Fruit fly (Drosophila melanogaster) whole organism, embryonic: ENCODE data around the gene CG7987.
A peak's percentile ranks its signal among the peaks of the same experiment; 100 is the strongest.

Source experiments
- B-H1 ChIP-seq: fragments of 200-800 bp; sonication (Bioruptor generic); IDR thresholded peaks from 3 replicates; pipeline ENCODE4 v1.3.6; 2022; ENCODE audit warnings: missing biosample characterization, missing genetic modification characterization
- CG10267 ChIP-seq: fragments of 200-800 bp; sonication (Bioruptor generic); optimal IDR thresholded peaks from 2 replicates; lab custom pipeline; 2018; ENCODE audit warnings: missing biosample characterization, mild to moderate bottlenecking, missing genetic modification characterization, moderate library complexity
- CG10321 ChIP-seq: fragments of 200-800 bp; sonication (Bioruptor generic); IDR thresholded peaks from 2 replicates; pipeline ENCODE4 v1.3.6; 2022; ENCODE audit warnings: missing biosample characterization, missing genetic modification characterization
- CG10431 ChIP-seq: fragments of 200-800 bp; sonication (Bioruptor generic); optimal IDR thresholded peaks from 3 replicates; lab custom pipeline; 2018; ENCODE audit warnings: missing biosample characterization, mild to moderate bottlenecking, missing genetic modification characterization
- CG10565 ChIP-seq: fragments of 200-800 bp; sonication (Bioruptor generic); optimal IDR thresholded peaks from 3 replicates; lab custom pipeline; 2016; ENCODE audit warnings: missing biosample characterization, mild to moderate bottlenecking, missing genetic modification characterization
- CG1233 ChIP-seq: fragments of 200-800 bp; sonication (Bioruptor generic); optimal IDR thresholded peaks from 4 replicates; lab custom pipeline; 2018; ENCODE audit warnings: missing biosample characterization, mild to moderate bottlenecking, missing genetic modification characterization
- CG12391 ChIP-seq: fragments of 200-800 bp; sonication (Bioruptor generic); optimal IDR thresholded peaks from 3 replicates; lab custom pipeline; 2018; ENCODE audit warnings: missing biosample characterization, mild to moderate bottlenecking, missing genetic modification characterization, moderate library complexity
- CG12659 ChIP-seq: fragments of 200-800 bp; sonication (Bioruptor generic); optimal IDR thresholded peaks from 3 replicates; lab custom pipeline; 2017; ENCODE audit warnings: mild to moderate bottlenecking, missing biosample characterization, missing genetic modification reagents, missing genetic modification characterization
- CG13894 ChIP-seq: fragments of 200-800 bp; sonication (Bioruptor generic); optimal IDR thresholded peaks from 3 replicates; lab custom pipeline; 2018; ENCODE audit warnings: missing biosample characterization, mild to moderate bottlenecking, missing genetic modification characterization, moderate library complexity
- CG14050 ChIP-seq: fragments of 200-800 bp; sonication (Bioruptor generic); IDR thresholded peaks from 3 replicates; pipeline ENCODE4 v1.3.6; 2022; ENCODE audit warnings: missing biosample characterization, missing genetic modification characterization
- CG1529 ChIP-seq: fragments of 200-800 bp; sonication (Bioruptor generic); optimal IDR thresholded peaks from 3 replicates; lab custom pipeline; 2018; ENCODE audit warnings: missing biosample characterization, missing genetic modification characterization
- CG1602 ChIP-seq: fragments of 200-800 bp; sonication (Bioruptor generic); optimal IDR thresholded peaks from 3 replicates; lab custom pipeline; 2016; ENCODE audit warnings: missing biosample characterization, missing genetic modification characterization
- CG17328 ChIP-seq: fragments of 200-800 bp; sonication (Bioruptor generic); IDR thresholded peaks from 2 replicates; pipeline ENCODE4 v1.3.6; 2022; ENCODE audit warnings: missing biosample characterization, missing genetic modification characterization
- CG18619 ChIP-seq: fragments of 200-800 bp; sonication (Bioruptor generic); optimal IDR thresholded peaks from 3 replicates; lab custom pipeline; 2017; ENCODE audit warnings: missing biosample characterization, mild to moderate bottlenecking, missing genetic modification characterization
- CG2712 ChIP-seq: fragments of 200-800 bp; optimal IDR thresholded peaks from 3 replicates; lab custom pipeline; 2019; ENCODE audit warnings: missing biosample characterization, mild to moderate bottlenecking, missing genetic modification characterization, moderate library complexity
- CG2889 ChIP-seq: fragments of 200-800 bp; sonication (Bioruptor generic); IDR thresholded peaks from 3 replicates; pipeline ENCODE4 v1.3.6; 2022; ENCODE audit warnings: missing biosample characterization, missing genetic modification characterization
- CG30020 ChIP-seq: fragments of 200-800 bp; optimal IDR thresholded peaks from 2 replicates; lab custom pipeline; 2019; ENCODE audit warnings: missing biosample characterization, mild to moderate bottlenecking, missing genetic modification characterization, moderate library complexity
- CG31224 ChIP-seq: fragments of 200-800 bp; sonication (Bioruptor generic); IDR thresholded peaks from 2 replicates; pipeline ENCODE4 v1.3.6; 2022; ENCODE audit warnings: missing biosample characterization, missing genetic modification characterization
- CG3163 ChIP-seq: fragments of 200-800 bp; sonication (Bioruptor generic); optimal IDR thresholded peaks from 3 replicates; lab custom pipeline; 2016; ENCODE audit warnings: missing biosample characterization, missing genetic modification characterization
- CG4360 ChIP-seq: fragments of 200-800 bp; sonication (Bioruptor generic); IDR thresholded peaks from 2 replicates; pipeline ENCODE4 v1.3.6; 2022; ENCODE audit warnings: missing biosample characterization, missing genetic modification characterization
- CG7987 ChIP-seq: fragments of 200-800 bp; sonication (Bioruptor generic); optimal IDR thresholded peaks from 2 replicates; lab custom pipeline; 2018; ENCODE audit warnings: missing biosample characterization, mild to moderate bottlenecking, missing genetic modification characterization, moderate library complexity
- CG8359 ChIP-seq: fragments of 200-800 bp; sonication (Bioruptor generic); optimal IDR thresholded peaks from 2 replicates; lab custom pipeline; 2017; ENCODE audit warnings: missing biosample characterization, mild to moderate bottlenecking, missing genetic modification characterization, borderline replicate concordance
- Deaf1 ChIP-seq: fragments of 200-800 bp; optimal IDR thresholded peaks from 3 replicates; lab custom pipeline; 2019; ENCODE audit warnings: missing biosample characterization, mild to moderate bottlenecking, missing genetic modification characterization, moderate library complexity
- Eip74EF ChIP-seq, 2 experiments: fragments of 200-800 bp in 1 of 2; fragments of >200 bp in 1 of 2; sonication (Bioruptor generic) in 1 of 2; optimal IDR thresholded peaks; 2 replicates each; lab custom pipeline; 2017 to 2019; ENCODE audit warnings: missing biosample characterization in 2 of 2, missing genetic modification characterization in 2 of 2, mild to moderate bottlenecking in 1 of 2, moderate library complexity in 1 of 2
- GATAe ChIP-seq: fragments of 200-800 bp; sonication (Bioruptor generic); conservative IDR thresholded peaks from 2 replicates; pipeline ENCODE4 v1.3.6; 2022; ENCODE audit warnings: missing biosample characterization, missing genetic modification characterization
- H2.0 ChIP-seq: fragments of 200-800 bp; sonication (Bioruptor generic); IDR thresholded peaks from 2 replicates; pipeline ENCODE4 v1.3.6; 2022; ENCODE audit warnings: missing biosample characterization, missing genetic modification characterization
- HLH4C ChIP-seq: fragments of 200-800 bp; sonication (Bioruptor generic); IDR thresholded peaks from 3 replicates; pipeline ENCODE4 v1.3.6; 2022; ENCODE audit warnings: missing biosample characterization, missing genetic modification characterization; ENCODE audit not compliant: partially characterized antibody
- HLH54F ChIP-seq: fragments of 200-800 bp; sonication (Bioruptor generic); optimal IDR thresholded peaks from 3 replicates; lab custom pipeline; 2016; ENCODE audit warnings: missing biosample characterization, missing genetic modification characterization
- Meics ChIP-seq: fragments of 200-800 bp; sonication (Bioruptor generic); optimal IDR thresholded peaks from 2 replicates; lab custom pipeline; 2017; ENCODE audit warnings: missing biosample characterization, mild to moderate bottlenecking, missing genetic modification characterization
- NC2α ChIP-seq: fragments of 200-800 bp; sonication (Bioruptor generic); optimal IDR thresholded peaks from 2 replicates; lab custom pipeline; 2016; ENCODE audit warnings: missing biosample characterization, missing genetic modification characterization
- NFAT ChIP-seq: fragments of 200-800 bp; sonication (Bioruptor generic); IDR thresholded peaks from 2 replicates; pipeline ENCODE4 v1.3.6; 2022; ENCODE audit warnings: missing biosample characterization, missing genetic modification characterization
- Ptx1 ChIP-seq: fragments of 200-800 bp; sonication (Bioruptor generic); IDR thresholded peaks from 2 replicates; pipeline ENCODE4 v1.3.6; 2022; ENCODE audit warnings: missing biosample characterization, missing genetic modification characterization
- Spps ChIP-seq: fragments of 200-800 bp; sonication (Bioruptor generic); optimal IDR thresholded peaks from 2 replicates; lab custom pipeline; 2018; ENCODE audit warnings: missing biosample characterization, mild to moderate bottlenecking, missing genetic modification characterization
- danr ChIP-seq: fragments of 200-800 bp; sonication (Bioruptor generic); IDR thresholded peaks from 2 replicates; pipeline ENCODE4 v1.3.6; 2022; ENCODE audit warnings: missing biosample characterization, missing genetic modification characterization
- dati ChIP-seq: fragments of 200-800 bp; sonication (Bioruptor generic); IDR thresholded peaks from 2 replicates; pipeline ENCODE4 v1.3.6; 2022; ENCODE audit warnings: missing biosample characterization, missing genetic modification characterization
- esg ChIP-seq: fragments of 200-800 bp; sonication (Bioruptor generic); conservative IDR thresholded peaks from 2 replicates; pipeline ENCODE4 v1.3.6; 2022; ENCODE audit warnings: missing biosample characterization, missing genetic modification characterization
- gcm2 ChIP-seq: fragments of 200-800 bp; sonication (Bioruptor generic); optimal IDR thresholded peaks from 2 replicates; lab custom pipeline; 2016; ENCODE audit warnings: missing biosample characterization, missing genetic modification characterization
- h ChIP-seq: fragments of >200 bp; optimal IDR thresholded peaks from 2 replicates; lab custom pipeline; 2017
- ken ChIP-seq: fragments of 200-800 bp; sonication (Bioruptor generic); IDR thresholded peaks from 3 replicates; pipeline ENCODE4 v1.3.6; 2022; ENCODE audit warnings: missing biosample characterization, missing genetic modification characterization
- mam ChIP-seq: fragments of 200-800 bp; sonication (Bioruptor generic); optimal IDR thresholded peaks from 3 replicates; lab custom pipeline; 2016; ENCODE audit warnings: missing biosample characterization, missing genetic modification characterization
- pita ChIP-seq: fragments of 200-800 bp; sonication (Bioruptor generic); optimal IDR thresholded peaks from 2 replicates; lab custom pipeline; 2017; ENCODE audit warnings: missing biosample characterization, mild to moderate bottlenecking, missing genetic modification characterization
- pros ChIP-seq: fragments of 200-800 bp; sonication (Bioruptor generic); optimal IDR thresholded peaks from 3 replicates; lab custom pipeline; 2019; ENCODE audit warnings: missing biosample characterization, mild to moderate bottlenecking, missing genetic modification characterization, moderate library complexity
- sens-2 ChIP-seq: fragments of 200-800 bp; sonication (Bioruptor generic); IDR thresholded peaks from 2 replicates; pipeline ENCODE4 v1.3.6; 2022; ENCODE audit warnings: missing biosample characterization, missing genetic modification characterization
- sqz ChIP-seq: fragments of 200-800 bp; sonication (Bioruptor generic); optimal IDR thresholded peaks from 3 replicates; lab custom pipeline; 2018; ENCODE audit warnings: missing biosample characterization, mild to moderate bottlenecking, missing genetic modification characterization
- sr ChIP-seq: fragments of 200-800 bp; sonication (Bioruptor generic); IDR thresholded peaks from 3 replicates; pipeline ENCODE4 v1.3.6; 2022; ENCODE audit warnings: missing biosample characterization, missing genetic modification characterization
- ssp ChIP-seq: fragments of 200-800 bp; sonication (Bioruptor generic); IDR thresholded peaks from 2 replicates; pipeline ENCODE4 v1.3.6; 2022; ENCODE audit warnings: missing biosample characterization, missing genetic modification characterization
- trem ChIP-seq: fragments of 200-800 bp; optimal IDR thresholded peaks from 3 replicates; lab custom pipeline; 2019; ENCODE audit warnings: missing biosample characterization, mild to moderate bottlenecking, missing genetic modification characterization, moderate library complexity
- trh ChIP-seq: fragments of 200-800 bp; sonication (Bioruptor generic); optimal IDR thresholded peaks from 2 replicates; lab custom pipeline; 2016; ENCODE audit warnings: missing biosample characterization, missing genetic modification characterization
- unpg ChIP-seq: fragments of 200-800 bp; sonication (Bioruptor generic); optimal IDR thresholded peaks from 3 replicates; lab custom pipeline; 2018; ENCODE audit warnings: missing biosample characterization, mild to moderate bottlenecking, missing genetic modification characterization, moderate library complexity
- wek ChIP-seq: fragments of 200-800 bp; sonication (Bioruptor generic); optimal IDR thresholded peaks from 3 replicates; lab custom pipeline; 2018; ENCODE audit warnings: missing biosample characterization, mild to moderate bottlenecking, missing genetic modification characterization, moderate library complexity

The CG7987 gene

dm6 chr3R:14557480-14558354, 18.0 kb downstream of the CG7987 start, which contains the start of gene Pde6 (continued):
- TF ChIP-seq CG1233 (GFP tag; lab: Kevin White, UChicago) (no peak), NFAT (GFP tag; lab: Robert Waterston, UW) (0 out of 2 replicates have a peak, but pooled peaks have one; percentile 19), CG1529 (GFP tag; lab: Kevin White, UChicago) (no peak), CG10267 (tag; lab: Kevin White, UChicago) (no peak), HLH4C (GFP tag; lab: Robert Waterston, UW) (no peak), unpg (GFP tag; lab: Kevin White, UChicago) (no peak), h (lab: Kevin White, UChicago) (no peak), danr (GFP tag; lab: Robert Waterston, UW) (no peak), CG12659 (GFP tag; lab: Kevin White, UChicago) (no peak), NC2α (GFP tag; lab: Kevin White, UChicago) (no peak), CG10431 (no peak), CG4360 (GFP tag; lab: Robert Waterston, UW) (no peak), GATAe (0 out of 2 replicates have a peak, but pooled peaks have one; percentile 19), gcm2 (GFP tag; lab: Kevin White, UChicago) (no peak), CG18619 (GFP tag; lab: Kevin White, UChicago) (no peak), CG8359 (no peak), CG3163 (GFP tag; lab: Kevin White, UChicago) (no peak), Deaf1 (peak; percentile 14), esg (GFP tag; lab: Robert Waterston, UW) (no peak), CG12391 (tag; lab: Kevin White, UChicago) (no peak), CG17328 (no peak), trem (tag; lab: Kevin White, UChicago) (no peak), mam (GFP tag; lab: Kevin White, UChicago) (no peak), ssp (GFP tag; lab: Robert Waterston, UW) (no peak), CG10565 (GFP tag; lab: Kevin White, UChicago) (no peak), pros (no peak), trh (GFP tag; lab: Kevin White, UChicago) (no peak), B-H1 (GFP tag; lab: Robert Waterston, UW) (no peak), H2.0 (GFP tag; lab: Robert Waterston, UW) (no peak), CG2712 (tag; lab: Kevin White, UChicago) (no peak), Meics (GFP tag; lab: Kevin White, UChicago) (no peak), CG10321 (GFP tag; lab: Robert Waterston, UW) (no peak), CG13894 (tag; lab: Kevin White, UChicago) (no peak), Spps (tag; lab: Kevin White, UChicago) (no peak), CG30020 (no peak), Eip74EF (GFP tag; optimal IDR thresholded peaks at IDR 0.05; lab: Kevin White, UChicago) (no peak), CG7987 (GFP tag; lab: Kevin White, UChicago) (no peak), CG2889 (GFP tag; lab: Robert Waterston, UW) (no peak), sqz (GFP tag; lab: Kevin White, UChicago) (no peak), dati (no peak), HLH54F (GFP tag; lab: Kevin White, UChicago) (no peak), pita (GFP tag; lab: Kevin White, UChicago) (no peak), wek (GFP tag; lab: Kevin White, UChicago) (no peak), CG14050 (GFP tag; lab: Robert Waterston, UW) (no peak), CG1602 (GFP tag; lab: Kevin White, UChicago) (no peak), ken (GFP tag; lab: Robert Waterston, UW) (no peak), CG31224 (GFP tag; lab: Robert Waterston, UW) (no peak), sens-2 (GFP tag; lab: Robert Waterston, UW) (no peak), sr (GFP tag; lab: Robert Waterston, UW) (peak; percentile 6; the same call in 1 of the 3 replicates), Ptx1 (no peak)
